Fruit fly (Drosophila melanogaster): ENCODE measurements around the gene CG4467.

The CG4467 gene

dm6 chr3R:23220239-23221002 is 28.3 kb downstream of the CG4467 start:
- TF ChIP-seq achi (GFP tag; optimal IDR thresholded peaks at IDR 0.05) (no peak), Lpt (GFP tag; optimal IDR thresholded peaks at IDR 0.05) (no peak), CG15336 (GFP tag; IDR thresholded peaks at IDR 0.05) (peak; percentile 61), CG6792 (GFP tag; optimal IDR thresholded peaks at IDR 0.05) (no peak), CG3919 (GFP tag; optimal IDR thresholded peaks at IDR 0.05) (no peak), spab (GFP tag; optimal IDR thresholded peaks at IDR 0.05) (no peak), Eip93F (GFP tag; optimal IDR thresholded peaks at IDR 0.05) (no peak), fd85E (GFP tag; optimal IDR thresholded peaks at IDR 0.05) (no peak), Gug (GFP tag; IDR thresholded peaks at IDR 0.05) (no peak), dac (GFP tag; optimal IDR thresholded peaks at IDR 0.05) (no peak), CG1621 (tag; optimal IDR thresholded peaks at IDR 0.05) (no peak), pdm3 (GFP tag; optimal IDR thresholded peaks at IDR 0.05) (no peak), Sox15 (GFP tag; optimal IDR thresholded peaks at IDR 0.05) (no peak), Sox14 (GFP tag; optimal IDR thresholded peaks at IDR 0.05) (no peak), lz (GFP tag; optimal IDR thresholded peaks at IDR 0.05) (peak; percentile 20), fd59A (GFP tag; optimal IDR thresholded peaks at IDR 0.05) (no peak), CG32006 (GFP tag; optimal IDR thresholded peaks at IDR 0.05) (no peak), Ets21C (GFP tag; optimal IDR thresholded peaks at IDR 0.05) (no peak), CG6808 (GFP tag; optimal IDR thresholded peaks at IDR 0.05) (no peak), CG10669 (GFP tag; optimal IDR thresholded peaks at IDR 0.05) (no peak), Eip78C (GFP tag) (peak; percentile 71), ss (GFP tag; optimal IDR thresholded peaks at IDR 0.05) (no peak), Hr4 (GFP tag; optimal IDR thresholded peaks at IDR 0.05) (no peak), CG16779 (tag; optimal IDR thresholded peaks at IDR 0.05) (no peak), Sox102F (GFP tag; optimal IDR thresholded peaks at IDR 0.05) (peak; percentile 35), fkh (GFP tag; optimal IDR thresholded peaks at IDR 0.05) (peak; percentile 54), CG11762 (GFP tag; optimal IDR thresholded peaks at IDR 0.05; ENCODE audit: insufficient read depth) (no peak), CG4318 (GFP tag; optimal IDR thresholded peaks at IDR 0.05) (no peak), CG6163 (GFP tag; IDR thresholded peaks at IDR 0.05) (no peak), net (GFP tag; optimal IDR thresholded peaks at IDR 0.05) (no peak), Smox (GFP tag; optimal IDR thresholded peaks at IDR 0.05) (no peak), CG10631 (GFP tag; optimal IDR thresholded peaks at IDR 0.05) (no peak), salr (GFP tag; optimal IDR thresholded peaks at IDR 0.05) (no peak), CG8319 (GFP tag; optimal IDR thresholded peaks at IDR 0.05) (no peak), eg (GFP tag; IDR thresholded peaks at IDR 0.05) (0 out of 3 replicates have a peak, but pooled peaks have one; percentile 35), CG8119 (GFP tag; IDR thresholded peaks at IDR 0.05) (no peak), CG9139 (GFP tag; optimal IDR thresholded peaks at IDR 0.05) (no peak), CG11902 (GFP tag; optimal IDR thresholded peaks at IDR 0.05) (no peak), CG34406 (GFP tag; optimal IDR thresholded peaks at IDR 0.05) (no peak), CG11294 (GFP tag; IDR thresholded peaks at IDR 0.05) (no peak), CG3032 (tag; optimal IDR thresholded peaks at IDR 0.05) (no peak), OdsH (GFP tag; optimal IDR thresholded peaks at IDR 0.05) (no peak), CG7368 (GFP tag; optimal IDR thresholded peaks at IDR 0.05) (no peak), Eip75B (GFP tag; optimal IDR thresholded peaks at IDR 0.05) (no peak), acj6 (GFP tag; optimal IDR thresholded peaks at IDR 0.05) (no peak), topi (GFP tag; optimal IDR thresholded peaks at IDR 0.05) (peak; percentile 33), svp (GFP tag) (peak; percentile 85), Blimp-1 (GFP tag; optimal IDR thresholded peaks at IDR 0.05) (peak; percentile 89), Met (GFP tag; optimal IDR thresholded peaks at IDR 0.05) (peak; percentile 37), CG6854 (GFP tag; optimal IDR thresholded peaks at IDR 0.05) (peak; percentile 5), CG8632 (GFP tag; optimal IDR thresholded peaks at IDR 0.05) (no peak)
